Worm (Caenorhabditis elegans): Measurements from ENCODE around the gene F47G9.4.
A peak's percentile ranks its signal among the peaks of the same experiment; 100 is the strongest.

ce11 chrV:11341130-11341675, 19.6 kb upstream of the F47G9.4 start:
- TF ChIP-seq hmbx-1 (tag; optimal IDR thresholded peaks at IDR 0.05) (no peak), ama-1 (optimal IDR thresholded peaks at IDR 0.05) (no peak), B0310.2 (tag; optimal IDR thresholded peaks at IDR 0.05) (no peak), flt-1 (GFP tag; IDR thresholded peaks at IDR 0.05) (no peak), tbx-11 (GFP tag; IDR thresholded peaks at IDR 0.05) (no peak), ceh-36 (tag; optimal IDR thresholded peaks at IDR 0.05) (no peak), ceh-13 (GFP tag; optimal IDR thresholded peaks at IDR 0.05) (no peak), hnd-1 (tag; optimal IDR thresholded peaks at IDR 0.05) (no peak), sea-1 (GFP tag; conservative IDR thresholded peaks at IDR 0.05) (no peak), scrt-1 (GFP tag; IDR thresholded peaks at IDR 0.05) (0 out of 2 replicates have a peak, but pooled peaks have one; percentile 32), hmg-4 (GFP tag; optimal IDR thresholded peaks at IDR 0.05) (peak; percentile 20), tbx-37 (GFP tag; conservative IDR thresholded peaks at IDR 0.05) (no peak), ets-7 (tag; optimal IDR thresholded peaks at IDR 0.05) (no peak)
